Fruit fly (Drosophila melanogaster) whole organism, adult: ENCODE measurements around the gene dysf.
A peak's percentile ranks its signal among the peaks of the same experiment; 100 is the strongest.

Experiments used
- CG11617 ChIP-seq: fragments of 200-800 bp; sonication (Bioruptor generic); optimal IDR thresholded peaks from 2 replicates; lab custom pipeline; 2017; ENCODE audit warnings: mild to moderate bottlenecking, missing biosample characterization, missing genetic modification reagents, missing genetic modification characterization
- CG12768 ChIP-seq: fragments of 200-800 bp; sonication (Bioruptor generic); optimal IDR thresholded peaks from 2 replicates; lab custom pipeline; 2017; ENCODE audit warnings: missing biosample characterization, missing genetic modification characterization, mild to moderate bottlenecking, moderate library complexity, missing genetic modification reagents
- CG14711 ChIP-seq: fragments of 200-800 bp; sonication (Bioruptor generic); optimal IDR thresholded peaks from 2 replicates; lab custom pipeline; 2018; ENCODE audit warnings: missing biosample characterization, mild to moderate bottlenecking, missing genetic modification characterization, moderate library complexity
- CG1620 ChIP-seq: fragments of 200-800 bp; sonication (Bioruptor generic); optimal IDR thresholded peaks from 2 replicates; lab custom pipeline; 2016; ENCODE audit warnings: missing biosample characterization, missing genetic modification characterization
- CG33017 ChIP-seq: fragments of 200-800 bp; sonication (Bioruptor generic); optimal IDR thresholded peaks from 2 replicates; lab custom pipeline; 2018; ENCODE audit warnings: missing biosample characterization, mild to moderate bottlenecking, missing genetic modification characterization, moderate library complexity
- CG5204 ChIP-seq: fragments of 200-800 bp; sonication (Bioruptor generic); optimal IDR thresholded peaks from 2 replicates; lab custom pipeline; 2016; ENCODE audit warnings: missing biosample characterization, missing genetic modification characterization
- CG7045 ChIP-seq: fragments of 200-800 bp; sonication (Bioruptor generic); optimal IDR thresholded peaks from 2 replicates; lab custom pipeline; 2017; ENCODE audit warnings: missing biosample characterization, mild to moderate bottlenecking, missing genetic modification characterization
- CG7101 ChIP-seq: fragments of 200-800 bp; sonication (Bioruptor generic); optimal IDR thresholded peaks from 2 replicates; lab custom pipeline; 2018; ENCODE audit warnings: missing biosample characterization, mild to moderate bottlenecking, missing genetic modification characterization, moderate library complexity
- Clk ChIP-seq: fragments of 200-800 bp; sonication (Bioruptor generic); optimal IDR thresholded peaks from 2 replicates; lab custom pipeline; 2017; ENCODE audit warnings: missing biosample characterization, missing genetic modification characterization
- Crg-1 ChIP-seq: fragments of 200-800 bp; sonication (Bioruptor generic); optimal IDR thresholded peaks from 2 replicates; lab custom pipeline; 2016; ENCODE audit warnings: missing biosample characterization, missing genetic modification characterization
- Hr96 ChIP-seq: fragments of 200-800 bp; sonication (Bioruptor generic); optimal IDR thresholded peaks from 2 replicates; lab custom pipeline; 2016; ENCODE audit warnings: missing biosample characterization, missing genetic modification characterization
- Mnt ChIP-seq: fragments of 200-800 bp; sonication (Bioruptor generic); optimal IDR thresholded peaks from 2 replicates; lab custom pipeline; 2016; ENCODE audit warnings: missing biosample characterization, mild to moderate bottlenecking, missing genetic modification characterization
- bab1 ChIP-seq: fragments of 200-800 bp; sonication (Bioruptor generic); optimal IDR thresholded peaks from 3 replicates; lab custom pipeline; 2019; ENCODE audit warnings: missing biosample characterization, mild to moderate bottlenecking, missing genetic modification characterization, moderate library complexity
- cic ChIP-seq: fragments of 200-800 bp; sonication (Bioruptor generic); optimal IDR thresholded peaks from 2 replicates; lab custom pipeline; 2017; ENCODE audit warnings: missing biosample characterization, mild to moderate bottlenecking, missing genetic modification characterization, moderate library complexity
- cnc ChIP-seq, 2 experiments: fragments of >200 bp; optimal IDR thresholded peaks; 2 replicates each; lab custom pipeline; 2017
- kay ChIP-seq: fragments of 200-800 bp; sonication (Bioruptor generic); peaks from one replicate; lab custom pipeline; 2016; ENCODE audit warnings: missing biosample characterization, missing genetic modification characterization, borderline replicate concordance
- ovo ChIP-seq: fragments of 200-800 bp; sonication (Bioruptor generic); optimal IDR thresholded peaks from 2 replicates; lab custom pipeline; 2016; ENCODE audit warnings: missing biosample characterization, missing genetic modification characterization
- pad ChIP-seq: fragments of 200-800 bp; sonication (Bioruptor generic); optimal IDR thresholded peaks from 3 replicates; lab custom pipeline; 2017; ENCODE audit warnings: missing biosample characterization, missing genetic modification characterization, mild to moderate bottlenecking, moderate library complexity, missing genetic modification reagents
- tj ChIP-seq: fragments of 200-800 bp; sonication (Bioruptor generic); optimal IDR thresholded peaks from 3 replicates; lab custom pipeline; 2017; ENCODE audit warnings: missing biosample characterization, mild to moderate bottlenecking, missing genetic modification characterization, moderate library complexity
- toe ChIP-seq: fragments of 200-800 bp; sonication (Bioruptor generic); optimal IDR thresholded peaks from 2 replicates; lab custom pipeline; 2016; ENCODE audit warnings: missing biosample characterization, missing genetic modification characterization

dysf gene

dm6 chr3R:26042131-26042885 is 56.2 kb downstream of the dysf start:
- TF ChIP-seq CG12768 (peak; percentile 93), tj (GFP tag; lab: Kevin White, UChicago) (peak; percentile 81), CG11617 (GFP tag; lab: Kevin White, UChicago) (peak; percentile 95), CG33017 (peak; percentile 90), CG7101 (peak; percentile 92), CG5204 (peak; percentile 96), CG7045 (GFP tag; lab: Kevin White, UChicago) (peak; percentile 93), cic (GFP tag; lab: Kevin White, UChicago) (peak; percentile 54), toe (GFP tag; lab: Kevin White, UChicago) (peak; percentile 96), CG1620 (GFP tag; lab: Kevin White, UChicago) (peak; percentile 87), Hr96 (GFP tag; lab: Kevin White, UChicago) (peak; percentile 96), bab1 (peak; percentile 93), Mnt (GFP tag; lab: Kevin White, UChicago) (peak; percentile 91), pad (GFP tag; lab: Kevin White, UChicago) (peak; percentile 70), cnc (optimal IDR thresholded peaks at IDR 0.05; lab: Kevin White, UChicago) (no peak), ovo (peak; percentile 67), Crg-1 (GFP tag; lab: Kevin White, UChicago) (peak; percentile 92), Clk (GFP tag; lab: Kevin White, UChicago) (peak; percentile 82), kay (GFP tag; lab: Kevin White, UChicago) (no peak), CG14711 (tag; lab: Kevin White, UChicago) (peak; percentile 100)

dm6 chr3R:26041417-26042101 is 57.0 kb downstream of the dysf start, which contains the start of gene gro:
Gene gro (plus strand): TSS chr3R:26041736.
- TF ChIP-seq ovo (peak; percentile 79), CG12768 (peak; percentile 40), cnc (optimal IDR thresholded peaks at IDR 0.05; lab: Kevin White, UChicago) (no peak), kay (GFP tag; lab: Kevin White, UChicago) (peak; percentile 91), Crg-1 (GFP tag; lab: Kevin White, UChicago) (peak; percentile 86), pad (GFP tag; lab: Kevin White, UChicago) (peak; percentile 65), CG7045 (GFP tag; lab: Kevin White, UChicago) (peak; percentile 65), tj (GFP tag; lab: Kevin White, UChicago) (no peak), CG5204 (peak; percentile 80), Mnt (GFP tag; lab: Kevin White, UChicago) (peak; percentile 79), CG14711 (tag; lab: Kevin White, UChicago) (no peak), bab1 (peak; percentile 62), toe (GFP tag; lab: Kevin White, UChicago) (peak; percentile 88), CG33017 (peak; percentile 60), CG11617 (GFP tag; lab: Kevin White, UChicago) (peak; percentile 22), CG1620 (GFP tag; lab: Kevin White, UChicago) (peak; percentile 86), CG7101 (peak; percentile 68), Clk (GFP tag; lab: Kevin White, UChicago) (peak; percentile 68), Hr96 (GFP tag; lab: Kevin White, UChicago) (peak; percentile 74), cic (GFP tag; lab: Kevin White, UChicago) (no peak)

- TF ChIP-seq CG7045 (GFP tag; lab: Kevin White, UChicago) (no peak), ovo (no peak), Hr96 (GFP tag; lab: Kevin White, UChicago) (no peak), pad (GFP tag; lab: Kevin White, UChicago) (no peak), tj (GFP tag; lab: Kevin White, UChicago) (no peak), cic (GFP tag; lab: Kevin White, UChicago) (no peak), Mnt (GFP tag; lab: Kevin White, UChicago) (no peak), CG33017 (no peak), bab1 (no peak), CG12768 (no peak), CG7101 (no peak), kay (GFP tag; lab: Kevin White, UChicago) (no peak), toe (GFP tag; lab: Kevin White, UChicago) (no peak), CG5204 (no peak), cnc (optimal IDR thresholded peaks at IDR 0.05; lab: Kevin White, UChicago) (no peak)
Measured at dm6 chr3R:26039793-26040335, 58.6 kb downstream of the dysf start.

- no peak for TF ChIP-seq CG11617 (GFP tag; lab: Kevin White, UChicago)
- TF ChIP-seq Crg-1 (GFP tag; lab: Kevin White, UChicago): no peak
- TF ChIP-seq cic (GFP tag; lab: Kevin White, UChicago): no peak
- TF ChIP-seq CG7045 (GFP tag; lab: Kevin White, UChicago): no peak
- no peak for TF ChIP-seq pad (GFP tag; lab: Kevin White, UChicago)
- TF ChIP-seq tj (GFP tag; lab: Kevin White, UChicago): no peak
- TF ChIP-seq Hr96 (GFP tag; lab: Kevin White, UChicago): no peak
- TF ChIP-seq CG14711 (tag; lab: Kevin White, UChicago): no peak
- no peak for TF ChIP-seq CG12768
- TF ChIP-seq Mnt (GFP tag; lab: Kevin White, UChicago): no peak
- TF ChIP-seq bab1: no peak
- no peak for TF ChIP-seq CG1620 (GFP tag; lab: Kevin White, UChicago)
- no peak for TF ChIP-seq cnc (optimal IDR thresholded peaks at IDR 0.05; lab: Kevin White, UChicago)
- TF ChIP-seq CG5204: no peak
- no peak for TF ChIP-seq CG33017
- TF ChIP-seq Clk (GFP tag; lab: Kevin White, UChicago): no peak
- TF ChIP-seq CG7101: no peak
- no peak for TF ChIP-seq toe (GFP tag; lab: Kevin White, UChicago)
- no peak for TF ChIP-seq kay (GFP tag; lab: Kevin White, UChicago)
Measured at dm6 chr3R:26037899-26038298, 60.6 kb downstream of the dysf start.
